Worm (Caenorhabditis elegans) whole organism, young adult: Measurements from ENCODE around the gene Y39A1A.20.

Experiments
- B0035.1 ChIP-seq: sonication (generic microtip); optimal IDR thresholded peaks from 2 replicates; lab custom pipeline; 2016; ENCODE audit warnings: missing genetic modification characterization, mild to moderate bottlenecking, missing compliant biosample characterization, missing genotype, missing genetic modification reagents
- F10E7.11 ChIP-seq: sonication (generic microtip); optimal IDR thresholded peaks from 2 replicates; lab custom pipeline; 2017; ENCODE audit warnings: mild to moderate bottlenecking, missing genetic modification characterization, moderate library complexity, missing compliant biosample characterization
- F33H1.4 ChIP-seq: fragments of 200-800 bp; sonication (Bioruptor generic); IDR thresholded peaks from 2 replicates; pipeline ENCODE4 v1.3.6; 2022; ENCODE audit warnings: missing genetic modification reagents, missing genetic modification characterization, missing compliant biosample characterization
- F55B11.4 ChIP-seq: sonication (generic microtip); optimal IDR thresholded peaks from 2 replicates; lab custom pipeline; 2016; ENCODE audit warnings: missing compliant biosample characterization, missing genetic modification characterization, borderline replicate concordance; ENCODE audit not compliant: insufficient read depth
- K11D2.4 ChIP-seq: fragments of 200-800 bp; sonication (Bioruptor generic); IDR thresholded peaks from 2 replicates; pipeline ENCODE4 v1.3.6; 2022; ENCODE audit warnings: missing genetic modification reagents, missing genetic modification characterization, missing compliant biosample characterization
- K12H6.12 ChIP-seq: fragments of 200-800 bp; sonication (Bioruptor generic); optimal IDR thresholded peaks from 2 replicates; lab custom pipeline; 2018; ENCODE audit warnings: mild to moderate bottlenecking, missing genetic modification characterization, missing compliant biosample characterization
- T07F8.4 ChIP-seq: sonication (generic microtip); optimal IDR thresholded peaks from 2 replicates; lab custom pipeline; 2016; ENCODE audit warnings: mild to moderate bottlenecking, missing genetic modification characterization, moderate library complexity, missing compliant biosample characterization
- Y56A3A.18 ChIP-seq: fragments of 200-800 bp; sonication (Bioruptor generic); IDR thresholded peaks from 2 replicates; pipeline ENCODE4 v1.3.6; 2022; ENCODE audit warnings: missing genetic modification reagents, missing genetic modification characterization, missing compliant biosample characterization
- akir-1 ChIP-seq: fragments of 200-800 bp; sonication (Bioruptor generic); optimal IDR thresholded peaks from 2 replicates; lab custom pipeline; 2018; ENCODE audit warnings: mild to moderate bottlenecking, missing genetic modification characterization, moderate library complexity, missing compliant biosample characterization
- aptf-2 ChIP-seq: fragments of 200-800 bp; sonication (Bioruptor generic); conservative IDR thresholded peaks from 2 replicates; pipeline ENCODE4 v1.3.6; 2022; ENCODE audit warnings: missing genetic modification reagents, missing genetic modification characterization, missing compliant biosample characterization
- athp-1 ChIP-seq: sonication (generic microtip); optimal IDR thresholded peaks from 2 replicates; lab custom pipeline; 2017; ENCODE audit warnings: mild to moderate bottlenecking, missing genetic modification characterization, missing compliant biosample characterization
- attf-5 ChIP-seq: fragments of 200-800 bp; sonication (Bioruptor generic); optimal IDR thresholded peaks from 2 replicates; lab custom pipeline; 2018; ENCODE audit warnings: mild to moderate bottlenecking, missing genetic modification characterization, missing compliant biosample characterization
- ceh-100 ChIP-seq: fragments of 200-800 bp; sonication (Bioruptor generic); IDR thresholded peaks from 2 replicates; pipeline ENCODE4 v1.3.6; 2022; ENCODE audit warnings: missing genetic modification reagents, missing genetic modification characterization, missing compliant biosample characterization
- ceh-27 ChIP-seq: fragments of 200-800 bp; sonication (Bioruptor generic); optimal IDR thresholded peaks from 2 replicates; lab custom pipeline; 2018; ENCODE audit warnings: mild to moderate bottlenecking, missing genetic modification characterization, moderate library complexity, missing compliant biosample characterization
- ceh-58 ChIP-seq: fragments of 200-800 bp; sonication (Bioruptor generic); IDR thresholded peaks from 2 replicates; pipeline ENCODE4 v1.3.6; 2022; ENCODE audit warnings: missing genetic modification characterization, missing compliant biosample characterization
- ceh-91 ChIP-seq: fragments of 200-800 bp; sonication (Bioruptor generic); IDR thresholded peaks from 2 replicates; pipeline ENCODE4 v1.3.6; 2022; ENCODE audit warnings: missing genetic modification reagents, missing genetic modification characterization, missing compliant biosample characterization
- chd-7 ChIP-seq: sonication (generic microtip); optimal IDR thresholded peaks from 2 replicates; lab custom pipeline; 2016; ENCODE audit warnings: mild to moderate bottlenecking, missing genetic modification characterization, moderate library complexity, missing compliant biosample characterization
- efl-1 ChIP-seq: fragments of 150-350 bp; optimal IDR thresholded peaks from 2 replicates; lab custom pipeline; 2014; ENCODE audit warnings: missing biosample characterization, missing genetic modification reagents, missing genetic modification characterization
- egl-44 ChIP-seq: fragments of 200-800 bp; sonication (Bioruptor generic); IDR thresholded peaks from 2 replicates; pipeline ENCODE4 v1.3.6; 2022; ENCODE audit warnings: missing genetic modification reagents, missing genetic modification characterization, missing compliant biosample characterization
- hmg-20 ChIP-seq: fragments of 200-800 bp; sonication (Bioruptor generic); IDR thresholded peaks from 2 replicates; pipeline ENCODE4 v1.3.6; 2022; ENCODE audit warnings: missing genetic modification reagents, missing genetic modification characterization, missing compliant biosample characterization
- hrde-1 ChIP-seq: sonication (generic microtip); optimal IDR thresholded peaks from 2 replicates; lab custom pipeline; 2016; ENCODE audit warnings: missing genetic modification characterization, mild to moderate bottlenecking, missing compliant biosample characterization, moderate library complexity, missing genotype, missing genetic modification reagents, borderline replicate concordance
- hsf-1 ChIP-seq: fragments of 200-800 bp; sonication (Bioruptor generic); IDR thresholded peaks from 2 replicates; pipeline ENCODE4 v1.3.6; 2022; ENCODE audit warnings: missing genetic modification reagents, missing genetic modification characterization, missing compliant biosample characterization
- let-526 ChIP-seq: fragments of 200-800 bp; sonication (Bioruptor generic); IDR thresholded peaks from 2 replicates; pipeline ENCODE4 v1.3.6; 2022; ENCODE audit warnings: missing genetic modification reagents, missing genetic modification characterization, missing compliant biosample characterization
- lin-54 ChIP-seq: fragments of 200-800 bp; sonication (Bioruptor generic); optimal IDR thresholded peaks from 2 replicates; lab custom pipeline; 2018; ENCODE audit warnings: mild to moderate bottlenecking, missing genetic modification characterization, missing compliant biosample characterization
- lir-1 ChIP-seq: fragments of 200-800 bp; sonication (Bioruptor generic); conservative IDR thresholded peaks from 2 replicates; pipeline ENCODE4 v1.3.6; 2022; ENCODE audit warnings: missing genetic modification reagents, missing genetic modification characterization, missing compliant biosample characterization
- lsl-1 ChIP-seq: fragments of 200-800 bp; sonication (Bioruptor generic); optimal IDR thresholded peaks from 2 replicates; lab custom pipeline; 2018; ENCODE audit warnings: mild to moderate bottlenecking, missing genetic modification characterization, moderate library complexity, missing compliant biosample characterization
- lsy-27 ChIP-seq: sonication (generic microtip); optimal IDR thresholded peaks from 2 replicates; lab custom pipeline; 2017; ENCODE audit warnings: missing genetic modification characterization, mild to moderate bottlenecking, missing compliant biosample characterization, antibody characterized with exemption, missing genotype, borderline replicate concordance; ENCODE audit not compliant: insufficient read depth
- mcd-1 ChIP-seq: fragments of 200-800 bp; sonication (Bioruptor generic); IDR thresholded peaks from 2 replicates; pipeline ENCODE4 v1.3.6; 2022; ENCODE audit warnings: missing genetic modification reagents, missing genetic modification characterization, missing compliant biosample characterization
- mel-28 ChIP-seq: sonication (generic microtip); optimal IDR thresholded peaks from 2 replicates; lab custom pipeline; 2016; ENCODE audit warnings: borderline replicate concordance, mild to moderate bottlenecking, missing genetic modification characterization, missing compliant biosample characterization
- mxl-1 ChIP-seq: sonication (generic microtip); optimal IDR thresholded peaks from 2 replicates; lab custom pipeline; 2016; ENCODE audit warnings: missing genetic modification characterization, missing compliant biosample characterization
- nfyb-1 ChIP-seq: fragments of 200-800 bp; sonication (Bioruptor generic); IDR thresholded peaks from 2 replicates; pipeline ENCODE4 v1.3.6; 2022; ENCODE audit warnings: missing genetic modification reagents, missing genetic modification characterization, missing compliant biosample characterization
- nhr-27 ChIP-seq: fragments of 200-800 bp; sonication (Bioruptor generic); optimal IDR thresholded peaks from 2 replicates; lab custom pipeline; 2018; ENCODE audit warnings: mild to moderate bottlenecking, missing genetic modification characterization, moderate library complexity, missing compliant biosample characterization
- repo-1 ChIP-seq: sonication (generic microtip); optimal IDR thresholded peaks from 2 replicates; lab custom pipeline; 2017; ENCODE audit warnings: mild to moderate bottlenecking, missing genetic modification characterization, missing compliant biosample characterization
- rpc-1 ChIP-seq, 2 experiments: fragments of 150-350 bp in 1 of 2; sonication (generic microtip) in 1 of 2; optimal IDR thresholded peaks; 2 replicates each; lab custom pipeline; 2014 to 2018; ENCODE audit warnings: missing biosample characterization in 1 of 2, missing genetic modification characterization in 1 of 2, missing genetic modification reagents in 1 of 2, missing genotype in 1 of 2
- sdz-38 ChIP-seq: sonication (generic microtip); optimal IDR thresholded peaks from 2 replicates; lab custom pipeline; 2016; ENCODE audit warnings: missing genotype, missing genetic modification characterization, missing compliant biosample characterization
- snpc-1.1 ChIP-seq: sonication (generic microtip); optimal IDR thresholded peaks from 2 replicates; lab custom pipeline; 2017; ENCODE audit warnings: missing genetic modification characterization, mild to moderate bottlenecking, missing compliant biosample characterization, antibody characterized with exemption, moderate library complexity, missing genotype, missing genetic modification reagents; ENCODE audit not compliant: insufficient read depth
- snpc-3.4 ChIP-seq: sonication (generic microtip); optimal IDR thresholded peaks from 2 replicates; lab custom pipeline; 2017; ENCODE audit warnings: missing genetic modification characterization, mild to moderate bottlenecking, missing compliant biosample characterization, antibody characterized with exemption, moderate library complexity, missing genotype, missing genetic modification reagents
- snpc-4 ChIP-seq, 5 experiments: fragments of 150-350 bp in 1 of 5; sonication (generic microtip) in 4 of 5; optimal IDR thresholded peaks; 2 replicates each; lab custom pipeline; 2014 to 2018; ENCODE audit warnings: missing genetic modification characterization in 5 of 5, missing biosample characterization in 3 of 5, antibody characterized with exemption in 2 of 5, mild to moderate bottlenecking in 2 of 5, missing compliant biosample characterization in 2 of 5, missing genotype in 2 of 5, moderate library complexity in 2 of 5, missing genetic modification reagents in 1 of 5
- sptf-2 ChIP-seq: fragments of 200-800 bp; sonication (Bioruptor generic); optimal IDR thresholded peaks from 2 replicates; lab custom pipeline; 2018; ENCODE audit warnings: mild to moderate bottlenecking, missing genetic modification characterization, missing compliant biosample characterization
- unc-62 ChIP-seq: fragments of 150-350 bp; optimal IDR thresholded peaks from 2 replicates; lab custom pipeline; 2014; ENCODE audit warnings: missing biosample characterization, missing genetic modification reagents, missing genetic modification characterization
- xnd-1 ChIP-seq: sonication (generic microtip); optimal IDR thresholded peaks from 2 replicates; lab custom pipeline; 2016; ENCODE audit warnings: missing genotype, missing genetic modification reagents, missing genetic modification characterization, missing compliant biosample characterization
- zfh-2 ChIP-seq: fragments of 200-800 bp; sonication (Bioruptor generic); conservative IDR thresholded peaks from 2 replicates; pipeline ENCODE4 v1.3.6; 2022; ENCODE audit warnings: missing genetic modification reagents, missing genetic modification characterization, missing compliant biosample characterization
- ztf-18 ChIP-seq: sonication (generic microtip); optimal IDR thresholded peaks from 2 replicates; lab custom pipeline; 2016; ENCODE audit warnings: missing genotype, mild to moderate bottlenecking, missing genetic modification characterization, missing compliant biosample characterization
- ztf-25 ChIP-seq: fragments of 200-800 bp; sonication (Bioruptor generic); IDR thresholded peaks from 2 replicates; pipeline ENCODE4 v1.3.6; 2022; ENCODE audit warnings: missing genetic modification reagents, missing genetic modification characterization, missing compliant biosample characterization
- ztf-3 ChIP-seq: fragments of 200-800 bp; sonication (Bioruptor generic); optimal IDR thresholded peaks from 2 replicates; lab custom pipeline; 2018; ENCODE audit warnings: mild to moderate bottlenecking, missing genetic modification characterization, missing compliant biosample characterization
- ztf-6 ChIP-seq: fragments of 200-800 bp; sonication (Bioruptor generic); IDR thresholded peaks from 2 replicates; pipeline ENCODE4 v1.3.6; 2022; ENCODE audit warnings: missing genetic modification reagents, missing genetic modification characterization, missing compliant biosample characterization

The Y39A1A.20 gene

ce11 chrIII:10742382-10742860, 42.1 kb upstream of the Y39A1A.20 start, which contains the start of the genes tbb-1 and rib-2 (continued):
- peak; percentile 17 for TF ChIP-seq B0035.1 (tag; lab: Kevin White, UChicago)
- TF ChIP-seq sdz-38 (tag; lab: Kevin White, UChicago): no peak
- TF ChIP-seq efl-1: peak; percentile 100
- TF ChIP-seq egl-44: peak; percentile 83
- TF ChIP-seq sptf-2 (GFP tag; lab: Kevin White, UChicago): peak; percentile 3
- TF ChIP-seq lsy-27 (tag; lab: Kevin White, UChicago): no peak
- TF ChIP-seq aptf-2 (GFP tag; lab: Robert Waterston, UW): peak; percentile 84
- peak; percentile 87 for TF ChIP-seq hrde-1
- TF ChIP-seq ztf-25 (GFP tag; lab: Robert Waterston, UW): peak; percentile 91
- no peak for TF ChIP-seq T07F8.4 (tag; lab: Kevin White, UChicago)
- TF ChIP-seq mel-28 (tag; lab: Kevin White, UChicago): no peak
- TF ChIP-seq hsf-1: peak; percentile 95
- TF ChIP-seq F55B11.4 (tag; lab: Kevin White, UChicago): no peak
- TF ChIP-seq F10E7.11: no peak
- TF ChIP-seq lin-54: peak; percentile 99
- peak; percentile 89 for TF ChIP-seq let-526 (GFP tag; lab: Robert Waterston, UW)
- peak; percentile 68; the same call in 1 of the 2 replicates for TF ChIP-seq ztf-6 (GFP tag; lab: Robert Waterston, UW)
- TF ChIP-seq ztf-3 (GFP tag; lab: Kevin White, UChicago): no peak
- peak; percentile 36 for TF ChIP-seq snpc-4 (GFP tag; optimal IDR thresholded peaks at IDR 0.05; lab: Kevin White, UChicago)
- peak; percentile 62 to 86 (median 79) for TF ChIP-seq snpc-4 (tag; optimal IDR thresholded peaks at IDR 0.05; lab: Kevin White, UChicago)
- no peak for TF ChIP-seq repo-1 (tag; lab: Kevin White, UChicago)
- peak; percentile 99 for TF ChIP-seq xnd-1 (tag; lab: Kevin White, UChicago)
- no peak for TF ChIP-seq ceh-58
- TF ChIP-seq athp-1: peak; percentile 97
- peak; percentile 99 for TF ChIP-seq attf-5 (GFP tag; lab: Kevin White, UChicago)
- TF ChIP-seq F33H1.4: peak; percentile 91
- no peak for TF ChIP-seq mxl-1 (tag; lab: Kevin White, UChicago)
- no peak for TF ChIP-seq akir-1 (GFP tag; lab: Kevin White, UChicago)
- TF ChIP-seq Y56A3A.18 (GFP tag; lab: Robert Waterston, UW): no peak
- TF ChIP-seq chd-7 (tag; lab: Kevin White, UChicago): peak; percentile 1
- TF ChIP-seq lsl-1 (GFP tag; lab: Kevin White, UChicago): peak; percentile 92
- TF ChIP-seq nhr-27 (tag; lab: Kevin White, UChicago): no peak
- no peak for TF ChIP-seq rpc-1 (optimal IDR thresholded peaks at IDR 0.05; lab: Kevin White, UChicago)
- TF ChIP-seq rpc-1 (tag; optimal IDR thresholded peaks at IDR 0.05; lab: Kevin White, UChicago): no peak
- peak; percentile 77 for TF ChIP-seq snpc-1.1 (tag; lab: Kevin White, UChicago)
- TF ChIP-seq unc-62 (GFP tag; lab: Kevin White, UChicago): no peak
- TF ChIP-seq ztf-18 (tag; lab: Kevin White, UChicago): peak; percentile 86
- peak; percentile 87 for TF ChIP-seq ceh-100
- peak; percentile 91 for TF ChIP-seq nfyb-1
- peak; percentile 97 for TF ChIP-seq snpc-3.4 (tag; lab: Kevin White, UChicago)
- TF ChIP-seq ceh-91 (GFP tag; lab: Robert Waterston, UW): peak; percentile 100
- peak; percentile 72 for TF ChIP-seq K11D2.4 (GFP tag; lab: Robert Waterston, UW)
- peak; percentile 85 for TF ChIP-seq lir-1 (GFP tag; lab: Robert Waterston, UW)
- peak; percentile 57; the same call in 1 of the 2 replicates for TF ChIP-seq hmg-20
- TF ChIP-seq mcd-1 (GFP tag; lab: Robert Waterston, UW): peak; percentile 98
- peak; percentile 69 for TF ChIP-seq ceh-27 (GFP tag; lab: Kevin White, UChicago)
- TF ChIP-seq K12H6.12 (tag; lab: Kevin White, UChicago): peak; percentile 38
- TF ChIP-seq zfh-2 (GFP tag; lab: Robert Waterston, UW): peak; percentile 44; the same call in 1 of the 2 replicates
